Worm (Caenorhabditis elegans): ENCODE results near the gene Y71H2AM.29.

- TF ChIP-seq ama-1 (optimal IDR thresholded peaks at IDR 0.05) (no peak), hnd-1 (tag; optimal IDR thresholded peaks at IDR 0.05) (no peak), hmbx-1 (tag; optimal IDR thresholded peaks at IDR 0.05) (no peak), tbx-37 (GFP tag; conservative IDR thresholded peaks at IDR 0.05) (no peak), hmg-4 (GFP tag; optimal IDR thresholded peaks at IDR 0.05) (no peak), aly-1 (tag; optimal IDR thresholded peaks at IDR 0.05) (no peak), flt-1 (GFP tag; IDR thresholded peaks at IDR 0.05) (no peak), tra-4 (tag; optimal IDR thresholded peaks at IDR 0.05) (no peak), tbx-11 (GFP tag; IDR thresholded peaks at IDR 0.05) (no peak), ceh-36 (tag; optimal IDR thresholded peaks at IDR 0.05) (no peak), ets-7 (tag; optimal IDR thresholded peaks at IDR 0.05) (no peak), F13C5.2 (tag; optimal IDR thresholded peaks at IDR 0.05) (no peak), scrt-1 (GFP tag; IDR thresholded peaks at IDR 0.05) (no peak), pes-1 (GFP tag; IDR thresholded peaks at IDR 0.05) (no peak)
These were observed 13.6 kb upstream of the Y71H2AM.29 start, which contains the start of gene pipp-4P for ce11 chrIII:2818980-2819379.

All from whole organism, early embryonic.